Worm (Caenorhabditis elegans) whole organism, L3 larva: ENCODE measurements around the gene C38C6.3.

Experiments
- ceh-82 ChIP-seq: fragments of 150-350 bp; optimal IDR thresholded peaks from 2 replicates; lab custom pipeline; 2014; ENCODE audit warnings: missing biosample characterization, missing genetic modification characterization
- elt-2 ChIP-seq: sonication (generic microtip); optimal IDR thresholded peaks from 2 replicates; lab custom pipeline; 2016; ENCODE audit warnings: missing genetic modification reagents, mild to moderate bottlenecking, missing genetic modification characterization, missing compliant biosample characterization
- nhr-76 ChIP-seq: fragments of 150-350 bp; sonication (generic microtip); optimal IDR thresholded peaks from 5 replicates; lab custom pipeline; 2014; ENCODE audit warnings: missing biosample characterization, missing genetic modification characterization
- ztf-11 ChIP-seq: fragments of 150-350 bp; optimal IDR thresholded peaks from 2 replicates; lab custom pipeline; 2014; ENCODE audit warnings: missing biosample characterization, missing genetic modification characterization

ce11 chrII:14626883-14627282 is 6.0 kb upstream of the C38C6.3 start:
- TF ChIP-seq ztf-11 (tag; lab: Kevin White, UChicago) (no peak), nhr-76 (tag; lab: Kevin White, UChicago) (no peak), elt-2 (no peak), ceh-82 (no peak)
